Fruit fly (Drosophila melanogaster) whole organism, embryonic: ENCODE results near the gene CG6153.
A peak's percentile ranks its signal among the peaks of the same experiment; 100 is the strongest.

ENCODE experiments used
- BtbVII ChIP-seq: fragments of 200-800 bp; sonication (Bioruptor generic); optimal IDR thresholded peaks from 3 replicates; lab custom pipeline; 2017; ENCODE audit warnings: missing biosample characterization, mild to moderate bottlenecking, missing genetic modification characterization
- CG10366 ChIP-seq: fragments of 200-800 bp; sonication (Bioruptor generic); IDR thresholded peaks from 2 replicates; pipeline ENCODE4 v1.3.6; 2022; ENCODE audit warnings: missing biosample characterization, missing genetic modification characterization
- CG10979 ChIP-seq: fragments of 200-800 bp; sonication (Bioruptor generic); optimal IDR thresholded peaks from 2 replicates; lab custom pipeline; 2018; ENCODE audit warnings: missing biosample characterization, mild to moderate bottlenecking, missing genetic modification characterization, moderate library complexity
- CG11398 ChIP-seq: fragments of 200-800 bp; sonication (Bioruptor generic); optimal IDR thresholded peaks from 2 replicates; lab custom pipeline; 2016; ENCODE audit warnings: missing biosample characterization, missing genetic modification characterization
- CG12299 ChIP-seq: fragments of 200-800 bp; sonication (Bioruptor generic); optimal IDR thresholded peaks from 2 replicates; lab custom pipeline; 2018; ENCODE audit warnings: missing biosample characterization, mild to moderate bottlenecking, missing genetic modification characterization
- CG13424 ChIP-seq: fragments of 200-800 bp; sonication (Bioruptor generic); optimal IDR thresholded peaks from 2 replicates; lab custom pipeline; 2019; ENCODE audit warnings: missing biosample characterization, mild to moderate bottlenecking, missing genetic modification characterization, moderate library complexity
- CG15479 ChIP-seq: fragments of 200-800 bp; sonication (Bioruptor generic); optimal IDR thresholded peaks from 3 replicates; lab custom pipeline; 2019; ENCODE audit warnings: missing biosample characterization, mild to moderate bottlenecking, missing genetic modification characterization, moderate library complexity
- CG17829 ChIP-seq: fragments of 200-800 bp; optimal IDR thresholded peaks from 2 replicates; lab custom pipeline; 2019; ENCODE audit warnings: missing biosample characterization, mild to moderate bottlenecking, missing genetic modification characterization, moderate library complexity
- CG1792 ChIP-seq: fragments of 200-800 bp; sonication (Bioruptor generic); optimal IDR thresholded peaks from 2 replicates; lab custom pipeline; 2016; ENCODE audit warnings: missing biosample characterization, missing genetic modification characterization
- CG2202 ChIP-seq: fragments of 200-800 bp; sonication (Bioruptor generic); optimal IDR thresholded peaks from 2 replicates; lab custom pipeline; 2018; ENCODE audit warnings: missing biosample characterization, mild to moderate bottlenecking, missing genetic modification characterization
- CG30020 ChIP-seq: fragments of 200-800 bp; optimal IDR thresholded peaks from 2 replicates; lab custom pipeline; 2019; ENCODE audit warnings: missing biosample characterization, mild to moderate bottlenecking, missing genetic modification characterization, moderate library complexity
- CG31224 ChIP-seq: fragments of 200-800 bp; sonication (Bioruptor generic); IDR thresholded peaks from 2 replicates; pipeline ENCODE4 v1.3.6; 2022; ENCODE audit warnings: missing biosample characterization, missing genetic modification characterization
- CG3281 ChIP-seq: fragments of 200-800 bp; sonication (Bioruptor generic); optimal IDR thresholded peaks from 3 replicates; lab custom pipeline; 2017; ENCODE audit warnings: missing biosample characterization, mild to moderate bottlenecking, missing genetic modification characterization
- CG33557 ChIP-seq: fragments of 200-800 bp; sonication (Bioruptor generic); optimal IDR thresholded peaks from 2 replicates; lab custom pipeline; 2019; ENCODE audit warnings: missing biosample characterization, mild to moderate bottlenecking, missing genetic modification characterization, moderate library complexity
- CG3726 ChIP-seq: fragments of 200-800 bp; sonication (Bioruptor generic); IDR thresholded peaks from 3 replicates; pipeline ENCODE4, ENCODE4 v1.3.6; 2022; ENCODE audit warnings: missing biosample characterization, missing genetic modification characterization
- CG4854 ChIP-seq: fragments of 200-800 bp; sonication (Bioruptor generic); optimal IDR thresholded peaks from 2 replicates; lab custom pipeline; 2016; ENCODE audit warnings: missing biosample characterization, missing genetic modification characterization, inconsistent platforms
- CG5180 ChIP-seq: fragments of 200-800 bp; sonication (Bioruptor generic); optimal IDR thresholded peaks from 3 replicates; lab custom pipeline; 2017; ENCODE audit warnings: missing biosample characterization, missing genetic modification characterization, mild to moderate bottlenecking, moderate library complexity, missing genetic modification reagents
- CG5245 ChIP-seq: fragments of 200-800 bp; sonication (Bioruptor generic); optimal IDR thresholded peaks from 3 replicates; lab custom pipeline; 2016; ENCODE audit warnings: missing biosample characterization, missing genetic modification characterization
- CG5953 ChIP-seq: fragments of 200-800 bp; sonication (Bioruptor generic); IDR thresholded peaks from 2 replicates; pipeline ENCODE4 v1.3.6; 2022; ENCODE audit warnings: missing biosample characterization, missing genetic modification characterization
- CG6254 ChIP-seq: fragments of 200-800 bp; sonication (Bioruptor generic); optimal IDR thresholded peaks from 3 replicates; lab custom pipeline; 2017; ENCODE audit warnings: mild to moderate bottlenecking, missing biosample characterization, missing genetic modification reagents, missing genetic modification characterization
- CG8281 ChIP-seq: fragments of 200-800 bp; sonication (Bioruptor generic); optimal IDR thresholded peaks from 2 replicates; lab custom pipeline; 2018; ENCODE audit warnings: missing biosample characterization, mild to moderate bottlenecking, missing genetic modification characterization, moderate library complexity
- CG8290 ChIP-seq, 3 experiments: fragments of 200-800 bp; sonication (Bioruptor generic); optimal IDR thresholded peaks; 2 replicates each; lab custom pipeline; 2016 to 2019; ENCODE audit warnings: missing biosample characterization in 3 of 3, missing genetic modification characterization in 3 of 3, mild to moderate bottlenecking in 2 of 3, moderate library complexity in 1 of 3
- CG8478 ChIP-seq: fragments of >200 bp; optimal IDR thresholded peaks from 2 replicates; lab custom pipeline; 2018
- CG9215 ChIP-seq: fragments of 200-800 bp; sonication (Bioruptor generic); IDR thresholded peaks from 2 replicates; pipeline ENCODE4 v1.3.6; 2022; ENCODE audit warnings: missing biosample characterization, missing genetic modification characterization
- CG9727 ChIP-seq: fragments of 200-800 bp; sonication (Bioruptor generic); optimal IDR thresholded peaks from 3 replicates; lab custom pipeline; 2017; ENCODE audit warnings: missing biosample characterization, mild to moderate bottlenecking, missing genetic modification characterization
- CG9797 ChIP-seq: fragments of 200-800 bp; sonication (Bioruptor generic); optimal IDR thresholded peaks from 3 replicates; lab custom pipeline; 2018; ENCODE audit warnings: missing biosample characterization, mild to moderate bottlenecking, missing genetic modification characterization
- CG9817 ChIP-seq: fragments of 200-800 bp; sonication (Bioruptor generic); optimal IDR thresholded peaks from 2 replicates; lab custom pipeline; 2018; ENCODE audit warnings: missing biosample characterization, mild to moderate bottlenecking, missing genetic modification characterization, moderate library complexity
- Camta ChIP-seq: fragments of 200-800 bp; sonication (Bioruptor generic); optimal IDR thresholded peaks from 2 replicates; lab custom pipeline; 2016; ENCODE audit warnings: missing biosample characterization, missing genetic modification characterization
- Chrac-16 ChIP-seq: fragments of 200-800 bp; sonication (Bioruptor generic); optimal IDR thresholded peaks from 3 replicates; lab custom pipeline; 2016; ENCODE audit warnings: missing biosample characterization, missing genetic modification characterization
- Dad ChIP-seq: fragments of 200-800 bp; sonication (Bioruptor generic); optimal IDR thresholded peaks from 3 replicates; lab custom pipeline; 2016; ENCODE audit warnings: missing biosample characterization, missing genetic modification characterization
- Deaf1 ChIP-seq: fragments of 200-800 bp; optimal IDR thresholded peaks from 3 replicates; lab custom pipeline; 2019; ENCODE audit warnings: missing biosample characterization, mild to moderate bottlenecking, missing genetic modification characterization, moderate library complexity
- Elba2 ChIP-seq: fragments of 200-800 bp; sonication (Bioruptor generic); optimal IDR thresholded peaks from 3 replicates; lab custom pipeline; 2016; ENCODE audit warnings: missing biosample characterization, missing genetic modification characterization
- Fer3 ChIP-seq: fragments of 200-800 bp; sonication (Bioruptor generic); optimal IDR thresholded peaks from 2 replicates; lab custom pipeline; 2018; ENCODE audit warnings: missing biosample characterization, mild to moderate bottlenecking, missing genetic modification characterization, moderate library complexity
- GATAe ChIP-seq: fragments of 200-800 bp; sonication (Bioruptor generic); conservative IDR thresholded peaks from 2 replicates; pipeline ENCODE4 v1.3.6; 2022; ENCODE audit warnings: missing biosample characterization, missing genetic modification characterization
- Hey ChIP-seq: fragments of 200-800 bp; sonication (Bioruptor generic); optimal IDR thresholded peaks from 3 replicates; lab custom pipeline; 2018; ENCODE audit warnings: missing biosample characterization, mild to moderate bottlenecking, missing genetic modification characterization
- Oaz ChIP-seq: fragments of 200-800 bp; sonication (Bioruptor generic); IDR thresholded peaks from 2 replicates; pipeline ENCODE4 v1.3.6; 2022; ENCODE audit warnings: missing biosample characterization, missing genetic modification characterization
- Pdp1 ChIP-seq, 2 experiments: fragments of 200-800 bp; sonication (Bioruptor generic); optimal IDR thresholded peaks; 3 replicates each; lab custom pipeline; 2016; ENCODE audit warnings: missing biosample characterization in 2 of 2, missing genetic modification characterization in 2 of 2, mild to moderate bottlenecking in 1 of 2, moderate library complexity in 1 of 2
- Ravus ChIP-seq: fragments of 200-800 bp; sonication (Bioruptor generic); IDR thresholded peaks from 2 replicates; pipeline ENCODE4 v1.3.6; 2022; ENCODE audit warnings: missing biosample characterization, missing genetic modification characterization
- Spps ChIP-seq: fragments of 200-800 bp; sonication (Bioruptor generic); optimal IDR thresholded peaks from 2 replicates; lab custom pipeline; 2018; ENCODE audit warnings: missing biosample characterization, mild to moderate bottlenecking, missing genetic modification characterization
- Sry-δ ChIP-seq: fragments of 200-800 bp; sonication (Bioruptor generic); optimal IDR thresholded peaks from 2 replicates; lab custom pipeline; 2016; ENCODE audit warnings: missing biosample characterization, missing genetic modification characterization
- br ChIP-seq: fragments of >200 bp; optimal IDR thresholded peaks from 2 replicates; lab custom pipeline; 2017
- dati ChIP-seq: fragments of 200-800 bp; sonication (Bioruptor generic); IDR thresholded peaks from 2 replicates; pipeline ENCODE4 v1.3.6; 2022; ENCODE audit warnings: missing biosample characterization, missing genetic modification characterization
- lilli ChIP-seq: fragments of 200-800 bp; sonication (Bioruptor generic); optimal IDR thresholded peaks from 3 replicates; lab custom pipeline; 2016; ENCODE audit warnings: missing biosample characterization, missing genetic modification characterization
- lov ChIP-seq, 2 experiments: fragments of 200-800 bp in 1 of 2; fragments of >200 bp in 1 of 2; sonication (Bioruptor generic) in 1 of 2; IDR thresholded peaks in 1 of 2; optimal IDR thresholded peaks in 1 of 2; 2 replicates in 1 of 2; 3 replicates in 1 of 2; pipeline versions ENCODE4 v1.3.6 to Lab custom; 2017 to 2022; ENCODE audit warnings: missing biosample characterization in 1 of 2, missing genetic modification characterization in 1 of 2
- sens ChIP-seq: fragments of 200-800 bp; sonication (Bioruptor generic); peaks from one replicate; lab custom pipeline; 2016; ENCODE audit warnings: missing biosample characterization, missing genetic modification characterization
- seq ChIP-seq: fragments of 200-800 bp; sonication (Bioruptor generic); IDR thresholded peaks from 2 replicates; pipeline ENCODE4 v1.3.6; 2022; ENCODE audit warnings: missing biosample characterization, missing genetic modification characterization
- sna ChIP-seq: fragments of 200-800 bp; sonication (Bioruptor generic); IDR thresholded peaks from 2 replicates; pipeline ENCODE4 v1.3.6; 2022; ENCODE audit warnings: missing biosample characterization, missing genetic modification characterization; ENCODE audit not compliant: partially characterized antibody
- trem ChIP-seq: fragments of 200-800 bp; optimal IDR thresholded peaks from 3 replicates; lab custom pipeline; 2019; ENCODE audit warnings: missing biosample characterization, mild to moderate bottlenecking, missing genetic modification characterization, moderate library complexity
- zen2 ChIP-seq: fragments of 200-800 bp; sonication (Bioruptor generic); IDR thresholded peaks from 3 replicates; pipeline ENCODE4 v1.3.6; 2022; ENCODE audit warnings: missing biosample characterization, missing genetic modification characterization; ENCODE audit not compliant: partially characterized antibody
- zfh1 ChIP-seq: fragments of 200-800 bp; sonication (Bioruptor generic); IDR thresholded peaks from 3 replicates; pipeline ENCODE4 v1.3.6; 2022; ENCODE audit warnings: missing biosample characterization, missing genetic modification characterization

The CG6153 gene

DNA sequence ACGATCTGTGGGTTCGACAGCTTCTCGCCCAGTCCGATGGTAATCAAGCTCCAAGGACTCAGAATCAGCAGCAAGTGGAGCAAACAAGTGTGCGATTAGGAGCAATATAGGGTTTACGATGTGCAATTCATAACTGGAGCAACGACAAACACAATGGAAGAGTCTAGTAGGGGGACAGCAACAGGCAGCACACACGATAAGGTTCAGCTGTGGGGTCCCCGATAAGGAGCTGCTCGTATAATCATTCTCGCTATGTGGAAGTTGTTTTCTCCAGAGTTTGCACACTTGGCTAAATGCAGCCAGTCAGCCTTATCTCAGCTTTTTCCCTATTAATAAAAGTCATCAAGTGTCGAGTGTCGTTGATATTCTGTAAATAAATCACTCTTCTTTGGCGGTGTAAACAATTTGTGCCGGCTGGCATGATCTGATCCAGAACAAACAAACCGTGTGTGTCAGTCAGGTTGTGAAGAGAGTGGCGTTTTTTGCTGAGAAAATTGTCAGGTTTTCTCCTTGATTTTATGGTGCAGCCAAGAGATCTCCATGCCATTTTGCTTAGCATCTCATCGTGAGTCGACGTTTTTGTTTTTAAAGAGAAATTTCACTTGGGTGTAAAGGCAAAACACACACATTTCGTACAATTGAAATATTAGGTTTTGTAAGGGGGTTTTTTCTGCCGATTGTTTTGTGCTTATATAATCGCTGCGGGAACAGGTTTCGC, 27.1 kb downstream of the CG6153 start:
- TF ChIP-seq Oaz (GFP tag; lab: Robert Waterston, UW) (no peak), CG9727 (no peak), CG8478 (lab: Kevin White, UChicago) (no peak), CG3726 (GFP tag; lab: Robert Waterston, UW) (no peak), zfh1 (no peak), Spps (tag; lab: Kevin White, UChicago) (no peak), CG8290 (GFP tag; optimal IDR thresholded peaks at IDR 0.05; lab: Kevin White, UChicago) (no peak), CG8290 (tag; optimal IDR thresholded peaks at IDR 0.05; lab: Kevin White, UChicago) (peak in 1 of 2 experiments; percentile 22), CG2202 (tag; lab: Kevin White, UChicago) (no peak), CG12299 (no peak), trem (tag; lab: Kevin White, UChicago) (no peak), sna (GFP tag; lab: Robert Waterston, UW) (no peak), CG9817 (tag; lab: Kevin White, UChicago) (no peak), CG17829 (tag; lab: Kevin White, UChicago) (no peak), seq (GFP tag; lab: Robert Waterston, UW) (no peak), CG1792 (GFP tag; lab: Kevin White, UChicago) (no peak), zen2 (no peak), CG13424 (tag; lab: Kevin White, UChicago) (no peak), Sry-δ (no peak), CG6254 (GFP tag; lab: Kevin White, UChicago) (no peak), Camta (GFP tag; lab: Kevin White, UChicago) (no peak), BtbVII (GFP tag; lab: Kevin White, UChicago) (no peak), CG9215 (GFP tag; lab: Robert Waterston, UW) (no peak), lilli (no peak), CG33557 (no peak), Fer3 (tag; lab: Kevin White, UChicago) (no peak), GATAe (no peak), CG31224 (GFP tag; lab: Robert Waterston, UW) (peak; percentile 57), Deaf1 (tag; lab: Kevin White, UChicago) (no peak), sens (GFP tag; lab: Kevin White, UChicago) (peak; percentile 69), lov (optimal IDR thresholded peaks at IDR 0.05; lab: Kevin White, UChicago) (no peak), lov (GFP tag; IDR thresholded peaks at IDR 0.05; lab: Robert Waterston, UW) (no peak), dati (GFP tag; lab: Robert Waterston, UW) (no peak), Dad (GFP tag; lab: Kevin White, UChicago) (no peak), CG15479 (GFP tag; lab: Kevin White, UChicago) (no peak), CG30020 (tag; lab: Kevin White, UChicago) (no peak), Pdp1 (GFP tag; optimal IDR thresholded peaks at IDR 0.05; lab: Kevin White, UChicago) (peak in 1 of 2 experiments; percentile 89), CG5245 (GFP tag; lab: Kevin White, UChicago) (no peak), Ravus (GFP tag; lab: Robert Waterston, UW) (no peak), CG10366 (GFP tag; lab: Robert Waterston, UW) (no peak), br (lab: Kevin White, UChicago) (no peak), Elba2 (GFP tag; lab: Kevin White, UChicago) (no peak), CG10979 (tag; lab: Kevin White, UChicago) (no peak), Chrac-16 (GFP tag; lab: Kevin White, UChicago) (no peak), CG9797 (no peak), CG3281 (GFP tag; lab: Kevin White, UChicago) (no peak), CG5953 (GFP tag; lab: Robert Waterston, UW) (no peak), CG4854 (GFP tag; lab: Kevin White, UChicago) (no peak), CG11398 (no peak), CG5180 (GFP tag; lab: Kevin White, UChicago) (no peak), Hey (tag; lab: Kevin White, UChicago) (peak; percentile 60), CG8281 (no peak)
